Worm (Caenorhabditis elegans): Measurements from ENCODE around the gene oct-2.

DNA sequence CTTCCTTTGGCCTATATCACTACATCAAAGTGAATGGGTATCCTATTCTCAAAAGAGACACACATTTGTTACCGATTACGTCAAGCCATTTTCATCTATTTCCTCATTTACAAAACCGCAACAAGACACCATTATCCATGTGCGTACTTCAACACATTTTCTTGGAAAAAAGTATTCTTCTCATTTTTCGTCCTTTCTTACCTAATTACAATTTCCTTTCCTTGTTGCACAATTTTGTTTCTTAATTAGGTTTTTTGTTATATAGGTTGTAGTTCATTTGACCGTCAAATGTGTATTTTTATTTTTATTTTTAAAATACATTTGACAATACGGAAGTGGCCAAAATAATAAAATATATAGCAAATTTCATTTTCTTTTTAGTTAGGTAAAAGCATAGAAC is 37.1 kb downstream of the oct-2 start:
- TF ChIP-seq ama-1 (optimal IDR thresholded peaks at IDR 0.05) = no peak
- no peak for TF ChIP-seq lin-13 (GFP tag; optimal IDR thresholded peaks at IDR 0.05)
- TF ChIP-seq tlp-1 (tag; optimal IDR thresholded peaks at IDR 0.05) = no peak
- no peak for TF ChIP-seq F16B12.6 (tag; optimal IDR thresholded peaks at IDR 0.05)
- no peak for TF ChIP-seq unc-130 (tag; optimal IDR thresholded peaks at IDR 0.05)
- TF ChIP-seq nhr-12 (tag; optimal IDR thresholded peaks at IDR 0.05) = no peak
- no peak for TF ChIP-seq skn-1 (tag; optimal IDR thresholded peaks at IDR 0.05)
- TF ChIP-seq efl-3 (GFP tag; optimal IDR thresholded peaks at IDR 0.05) = no peak
- no peak for TF ChIP-seq ztf-11 (tag; optimal IDR thresholded peaks at IDR 0.05)
- TF ChIP-seq mep-1 (tag; optimal IDR thresholded peaks at IDR 0.05) = no peak
- TF ChIP-seq fkh-10 (GFP tag; optimal IDR thresholded peaks at IDR 0.05) = no peak
